Fruit fly (Drosophila melanogaster) whole organism, pupa: ENCODE measurements around the gene CG14036.

Experiments
- CG12605 ChIP-seq: fragments of 200-800 bp; sonication (Bioruptor generic); IDR thresholded peaks from 2 replicates; pipeline ENCODE4 v1.3.6; 2022; ENCODE audit warnings: missing biosample characterization, missing genetic modification characterization
- CG13204 ChIP-seq: fragments of 200-800 bp; sonication (Bioruptor generic); optimal IDR thresholded peaks from 2 replicates; lab custom pipeline; 2018; ENCODE audit warnings: missing biosample characterization, mild to moderate bottlenecking, missing genetic modification characterization, moderate library complexity
- CG14655 ChIP-seq: fragments of 200-800 bp; sonication (Bioruptor generic); optimal IDR thresholded peaks from 3 replicates; lab custom pipeline; 2017; ENCODE audit warnings: mild to moderate bottlenecking, missing biosample characterization, missing genetic modification reagents, missing genetic modification characterization
- CG15710 ChIP-seq: fragments of 200-800 bp; sonication (Bioruptor generic); optimal IDR thresholded peaks from 2 replicates; lab custom pipeline; 2018; ENCODE audit warnings: missing biosample characterization, mild to moderate bottlenecking, missing genetic modification characterization, moderate library complexity
- CG17806 ChIP-seq: fragments of 200-800 bp; sonication (Bioruptor generic); optimal IDR thresholded peaks from 2 replicates; lab custom pipeline; 2018; ENCODE audit warnings: missing biosample characterization, mild to moderate bottlenecking, missing genetic modification characterization, moderate library complexity
- CG32121 ChIP-seq: fragments of 200-800 bp; sonication (Bioruptor generic); IDR thresholded peaks from 2 replicates; pipeline ENCODE4 v1.3.6; 2022; ENCODE audit warnings: missing biosample characterization, missing genetic modification characterization
- CG34367 ChIP-seq: fragments of 200-800 bp; sonication (Bioruptor generic); optimal IDR thresholded peaks from 2 replicates; lab custom pipeline; 2018; ENCODE audit warnings: missing biosample characterization, mild to moderate bottlenecking, missing genetic modification characterization
- CG4496 ChIP-seq: fragments of 200-800 bp; sonication (Bioruptor generic); IDR thresholded peaks from 3 replicates; pipeline ENCODE4 v1.3.6; 2022; ENCODE audit warnings: missing biosample characterization, missing genetic modification characterization
- CG8159 ChIP-seq: fragments of 200-800 bp; sonication (Bioruptor generic); optimal IDR thresholded peaks from 3 replicates; lab custom pipeline; 2018; ENCODE audit warnings: missing biosample characterization, mild to moderate bottlenecking, missing genetic modification characterization, moderate library complexity
- CG8301 ChIP-seq: fragments of 200-800 bp; sonication (Bioruptor generic); optimal IDR thresholded peaks from 2 replicates; lab custom pipeline; 2018; ENCODE audit warnings: missing biosample characterization, mild to moderate bottlenecking, missing genetic modification characterization
- EcR ChIP-seq: fragments of 200-800 bp; sonication (Bioruptor generic); optimal IDR thresholded peaks from 3 replicates; lab custom pipeline; 2019; ENCODE audit warnings: missing biosample characterization, missing genetic modification characterization, mild to moderate bottlenecking, moderate library complexity, missing genetic modification reagents
- Ets98B ChIP-seq: fragments of 200-800 bp; sonication (Bioruptor generic); IDR thresholded peaks from 2 replicates; pipeline ENCODE4 v1.3.6; 2022; ENCODE audit warnings: missing biosample characterization, missing genetic modification characterization
- Pif1A ChIP-seq: fragments of 200-800 bp; sonication (Bioruptor generic); optimal IDR thresholded peaks from 3 replicates; lab custom pipeline; 2016; ENCODE audit warnings: missing biosample characterization, missing genetic modification characterization

- TF ChIP-seq CG14655 (no peak), CG12605 (GFP tag; lab: Robert Waterston, UW) (no peak), CG32121 (GFP tag; lab: Robert Waterston, UW) (no peak), Ets98B (no peak), CG13204 (GFP tag; lab: Kevin White, UChicago) (no peak), EcR (no peak), CG17806 (no peak), CG4496 (GFP tag; lab: Robert Waterston, UW) (no peak), CG8159 (tag; lab: Kevin White, UChicago) (no peak), CG34367 (tag; lab: Kevin White, UChicago) (no peak), CG15710 (tag; lab: Kevin White, UChicago) (no peak), CG8301 (tag; lab: Kevin White, UChicago) (no peak), Pif1A (GFP tag; lab: Kevin White, UChicago) (no peak)
Measured at dm6 chr2L:5005464-5005764, 49.4 kb downstream of the CG14036 start.
